Worm (Caenorhabditis elegans): Measurements from ENCODE around the gene srlf-14.

srlf-14 gene

DNA sequence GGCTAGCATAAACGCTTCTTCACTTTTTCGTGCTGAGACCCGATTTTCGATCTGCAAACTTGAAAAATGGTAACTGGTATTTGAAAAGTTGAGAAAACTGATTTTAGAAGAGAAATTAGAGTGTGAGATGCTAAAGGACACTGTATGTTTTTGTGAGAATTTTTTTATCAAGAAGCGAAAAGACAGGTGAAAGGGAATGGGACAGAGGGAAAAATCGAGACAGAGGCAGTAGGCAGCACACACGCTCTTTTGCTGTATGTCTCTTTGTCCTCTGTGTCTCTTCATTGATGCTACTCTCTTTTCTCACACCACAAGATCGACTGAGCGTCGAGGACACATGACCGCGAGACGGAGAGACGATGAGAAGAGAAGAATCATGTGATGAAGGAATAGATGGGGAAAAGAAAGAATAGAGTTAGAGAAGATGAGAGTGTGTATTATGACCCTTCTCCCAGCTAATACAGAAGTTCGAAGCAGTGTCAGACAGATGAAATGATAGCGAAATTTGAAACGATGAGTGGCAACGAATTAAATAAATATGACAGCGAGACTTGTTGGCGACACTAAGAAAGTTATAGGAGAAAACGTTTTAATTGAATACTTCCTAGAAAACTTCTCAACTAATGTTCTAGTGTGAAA, 41.8 kb upstream of the srlf-14 start, which contains the start of gene lgg-2 (continued):
- peak; percentile 100 for TF ChIP-seq nhr-71 (tag; optimal IDR thresholded peaks at IDR 0.05)
- TF ChIP-seq rnt-1 (tag; optimal IDR thresholded peaks at IDR 0.05) = peak; percentile 96
- peak; percentile 91 for TF ChIP-seq lir-3 (tag; optimal IDR thresholded peaks at IDR 0.05; ENCODE audit: poor library complexity)
- no peak for TF ChIP-seq ets-5 (GFP tag; IDR thresholded peaks at IDR 0.05)
- TF ChIP-seq ceh-63 (GFP tag; optimal IDR thresholded peaks at IDR 0.05) = no peak
- TF ChIP-seq ceh-8 (GFP tag; optimal IDR thresholded peaks at IDR 0.05) = peak; percentile 93
- peak; percentile 77 for TF ChIP-seq sox-4 (tag; optimal IDR thresholded peaks at IDR 0.05)
- TF ChIP-seq egl-13 (tag; optimal IDR thresholded peaks at IDR 0.05) = peak; percentile 92
- peak; percentile 79 for TF ChIP-seq snpc-4 (tag; optimal IDR thresholded peaks at IDR 0.05)
- TF ChIP-seq fkh-4 (tag; optimal IDR thresholded peaks at IDR 0.05; ENCODE audit: borderline replicate concordance) = no peak
- TF ChIP-seq xbp-1 (tag; optimal IDR thresholded peaks at IDR 0.05) = peak; percentile 93
- no peak for TF ChIP-seq pag-3 (tag; optimal IDR thresholded peaks at IDR 0.05; ENCODE audit: borderline replicate concordance, insufficient read depth)
- no peak for TF ChIP-seq alr-1 (tag; optimal IDR thresholded peaks at IDR 0.05; ENCODE audit: borderline replicate concordance)
- peak; percentile 62 to 98 for TF ChIP-seq mdl-1 (tag; optimal IDR thresholded peaks at IDR 0.05)
- TF ChIP-seq unc-130 (tag; optimal IDR thresholded peaks at IDR 0.05) = no peak
- no peak for TF ChIP-seq vab-15 (tag; optimal IDR thresholded peaks at IDR 0.05)
- peak; percentile 84 for TF ChIP-seq mab-9 (GFP tag; IDR thresholded peaks at IDR 0.05)
- TF ChIP-seq ceh-82 (tag; optimal IDR thresholded peaks at IDR 0.05) = peak; percentile 90 to 95 (median 94)
- TF ChIP-seq lin-13 (GFP tag; optimal IDR thresholded peaks at IDR 0.05) = peak; percentile 95
- no peak for TF ChIP-seq nhr-12 (tag; optimal IDR thresholded peaks at IDR 0.05)
- TF ChIP-seq nhr-84 (tag; optimal IDR thresholded peaks at IDR 0.05) = no peak
- peak; percentile 39 for TF ChIP-seq hpl-2 (GFP tag; optimal IDR thresholded peaks at IDR 0.05)
- no peak for TF ChIP-seq hlh-17 (GFP tag; optimal IDR thresholded peaks at IDR 0.05; ENCODE audit: borderline replicate concordance)
- peak; percentile 99 for TF ChIP-seq swsn-7 (tag; optimal IDR thresholded peaks at IDR 0.05)
- no peak for TF ChIP-seq lin-15B (tag; optimal IDR thresholded peaks at IDR 0.05)
- no peak for TF ChIP-seq efl-3 (GFP tag; optimal IDR thresholded peaks at IDR 0.05)
- peak; percentile 97 for TF ChIP-seq nhr-47 (tag; optimal IDR thresholded peaks at IDR 0.05)
- TF ChIP-seq dpl-1 (GFP tag; optimal IDR thresholded peaks at IDR 0.05) = peak; percentile 78 to 79 (median 78)
- TF ChIP-seq nhr-28 (tag; optimal IDR thresholded peaks at IDR 0.05) = no peak
- peak; percentile 76 for TF ChIP-seq mef-2 (tag; optimal IDR thresholded peaks at IDR 0.05)
- no peak for TF ChIP-seq F16B12.6 (tag; optimal IDR thresholded peaks at IDR 0.05)
- peak; percentile 86 for TF ChIP-seq pax-3 (tag; optimal IDR thresholded peaks at IDR 0.05)
- peak; percentile 89 for TF ChIP-seq elt-2 (tag; optimal IDR thresholded peaks at IDR 0.05)
- TF ChIP-seq nhr-11 (tag; optimal IDR thresholded peaks at IDR 0.05) = peak; percentile 96
- peak; percentile 61 for TF ChIP-seq zag-1 (tag; optimal IDR thresholded peaks at IDR 0.05)
- TF ChIP-seq irx-1 (tag; optimal IDR thresholded peaks at IDR 0.05) = peak; percentile 93
- peak; percentile 96 for TF ChIP-seq unc-86 (tag; optimal IDR thresholded peaks at IDR 0.05)
- TF ChIP-seq dsc-1 (tag; optimal IDR thresholded peaks at IDR 0.05) = peak; percentile 93
- TF ChIP-seq lsy-2 (tag; optimal IDR thresholded peaks at IDR 0.05) = peak; percentile 95 to 96
- TF ChIP-seq unc-98 (GFP tag; IDR thresholded peaks at IDR 0.05) = peak; percentile 29; the same call in 1 of the 2 replicates
- peak; percentile 88 for TF ChIP-seq skn-1 (tag; optimal IDR thresholded peaks at IDR 0.05)
- TF ChIP-seq ces-1 (GFP tag; optimal IDR thresholded peaks at IDR 0.05) = no peak
- TF ChIP-seq ztf-11 (tag; optimal IDR thresholded peaks at IDR 0.05) = peak in 1 of 2 experiments; percentile 85
- peak; percentile 71 for TF ChIP-seq aha-1 (tag; optimal IDR thresholded peaks at IDR 0.05)
- no peak for TF ChIP-seq nhr-76 (tag; optimal IDR thresholded peaks at IDR 0.05)
- TF ChIP-seq C04F5.9 (tag; optimal IDR thresholded peaks at IDR 0.05) = peak; percentile 79
- peak; percentile 55 for TF ChIP-seq aly-2 (tag; optimal IDR thresholded peaks at IDR 0.05)
- TF ChIP-seq tlp-1 (tag; optimal IDR thresholded peaks at IDR 0.05) = no peak
- TF ChIP-seq ztf-4 (tag; optimal IDR thresholded peaks at IDR 0.05) = peak; percentile 98
- peak; percentile 86 for TF ChIP-seq grh-1 (GFP tag; IDR thresholded peaks at IDR 0.05)
- TF ChIP-seq unc-62 (GFP tag; optimal IDR thresholded peaks at IDR 0.05) = no peak

All from whole organism, L1 larva.